Worm (Caenorhabditis elegans): Measurements from ENCODE around the gene T28A11.19.

DNA sequence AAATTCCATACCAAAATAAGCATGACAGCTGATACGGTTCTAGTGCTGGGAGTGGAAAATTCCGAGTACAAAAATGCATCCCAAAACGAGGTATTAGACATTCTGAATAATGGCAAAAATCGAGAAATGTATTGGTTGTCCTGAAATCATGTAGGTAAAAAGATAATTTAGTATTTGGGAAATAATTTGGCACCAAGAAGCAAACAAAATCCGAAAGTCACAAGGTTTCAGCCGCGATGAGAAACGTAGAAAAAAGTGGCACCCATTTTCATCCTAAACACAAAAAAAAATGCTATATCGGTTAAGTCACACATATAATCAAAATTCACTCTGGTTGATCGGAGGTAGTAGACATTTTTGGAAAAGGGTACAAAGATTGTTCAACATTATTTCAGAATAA is 28.4 kb upstream of the T28A11.19 start, which contains the start of gene srx-122:
- TF ChIP-seq ceh-43 (GFP tag; optimal IDR thresholded peaks at IDR 0.05): no peak
- TF ChIP-seq unc-62 (GFP tag; optimal IDR thresholded peaks at IDR 0.05): no peak
- TF ChIP-seq nhr-237 (tag; optimal IDR thresholded peaks at IDR 0.05): no peak

Data from whole organism, mixed stage, embryonic.